Fruit fly (Drosophila melanogaster) whole organism, embryonic: Measurements from ENCODE around the gene Bug22.
A peak's percentile ranks its signal among the peaks of the same experiment; 100 is the strongest.

Source experiments
- Abd-B ChIP-seq: fragments of 200-800 bp; sonication (Bioruptor generic); optimal IDR thresholded peaks from 2 replicates; lab custom pipeline; 2018; ENCODE audit warnings: missing biosample characterization, mild to moderate bottlenecking, missing genetic modification characterization, moderate library complexity
- Adf1 ChIP-seq: fragments of 200-800 bp; sonication (Bioruptor generic); IDR thresholded peaks from 2 replicates; pipeline ENCODE4 v1.3.6; 2022; ENCODE audit warnings: missing biosample characterization, missing genetic modification characterization
- Antp ChIP-seq: fragments of 200-800 bp; sonication (Bioruptor generic); optimal IDR thresholded peaks from 3 replicates; lab custom pipeline; 2016; ENCODE audit warnings: missing biosample characterization, missing genetic modification characterization
- BEAF-32 ChIP-seq: fragments of 200-800 bp; sonication (Bioruptor generic); optimal IDR thresholded peaks from 3 replicates; lab custom pipeline; 2017; ENCODE audit warnings: missing biosample characterization, missing genetic modification characterization, mild to moderate bottlenecking, moderate library complexity, missing genetic modification reagents
- CG10209 ChIP-seq: fragments of 200-800 bp; sonication (Bioruptor generic); optimal IDR thresholded peaks from 3 replicates; lab custom pipeline; 2017; ENCODE audit warnings: missing biosample characterization, mild to moderate bottlenecking, missing genetic modification characterization, missing genetic modification reagents
- CG10543 ChIP-seq: fragments of 200-800 bp; sonication (Bioruptor generic); optimal IDR thresholded peaks from 3 replicates; lab custom pipeline; 2017; ENCODE audit warnings: missing biosample characterization, mild to moderate bottlenecking, missing genetic modification characterization, moderate library complexity
- CG12391 ChIP-seq: fragments of 200-800 bp; sonication (Bioruptor generic); optimal IDR thresholded peaks from 3 replicates; lab custom pipeline; 2018; ENCODE audit warnings: missing biosample characterization, mild to moderate bottlenecking, missing genetic modification characterization, moderate library complexity
- CG13775 ChIP-seq: fragments of 200-800 bp; sonication (Bioruptor generic); optimal IDR thresholded peaks from 3 replicates; lab custom pipeline; 2017; ENCODE audit warnings: missing biosample characterization, mild to moderate bottlenecking, missing genetic modification characterization
- CG14710 ChIP-seq: fragments of 200-800 bp; sonication (Bioruptor generic); optimal IDR thresholded peaks from 3 replicates; lab custom pipeline; 2019; ENCODE audit warnings: missing biosample characterization, mild to moderate bottlenecking, missing genetic modification characterization, moderate library complexity
- CG15696 ChIP-seq: fragments of 200-800 bp; sonication (Bioruptor generic); optimal IDR thresholded peaks from 2 replicates; lab custom pipeline; 2019; ENCODE audit warnings: missing biosample characterization, mild to moderate bottlenecking, missing genetic modification characterization, moderate library complexity
- CG1602 ChIP-seq: fragments of 200-800 bp; sonication (Bioruptor generic); optimal IDR thresholded peaks from 3 replicates; lab custom pipeline; 2016; ENCODE audit warnings: missing biosample characterization, missing genetic modification characterization
- CG1603 ChIP-seq: fragments of 200-800 bp; sonication (Bioruptor generic); optimal IDR thresholded peaks from 2 replicates; lab custom pipeline; 2019; ENCODE audit warnings: missing biosample characterization, mild to moderate bottlenecking, missing genetic modification characterization, moderate library complexity
- CG17359 ChIP-seq: fragments of 200-800 bp; sonication (Bioruptor generic); optimal IDR thresholded peaks from 3 replicates; lab custom pipeline; 2018; ENCODE audit warnings: missing biosample characterization, mild to moderate bottlenecking, missing genetic modification characterization, moderate library complexity
- CG2875 ChIP-seq: fragments of 200-800 bp; sonication (Bioruptor generic); optimal IDR thresholded peaks from 2 replicates; lab custom pipeline; 2017; ENCODE audit warnings: missing biosample characterization, mild to moderate bottlenecking, missing genetic modification characterization, missing genetic modification reagents
- CG31388 ChIP-seq: fragments of 200-800 bp; sonication (Bioruptor generic); optimal IDR thresholded peaks from 2 replicates; lab custom pipeline; 2016; ENCODE audit warnings: missing biosample characterization, missing genetic modification characterization
- CG3163 ChIP-seq: fragments of 200-800 bp; sonication (Bioruptor generic); optimal IDR thresholded peaks from 3 replicates; lab custom pipeline; 2016; ENCODE audit warnings: missing biosample characterization, missing genetic modification characterization
- CG33213 ChIP-seq: fragments of 200-800 bp; sonication (Bioruptor generic); optimal IDR thresholded peaks from 3 replicates; lab custom pipeline; 2016; ENCODE audit warnings: missing biosample characterization, missing genetic modification characterization
- CG34376 ChIP-seq: fragments of 200-800 bp; sonication (Bioruptor generic); optimal IDR thresholded peaks from 2 replicates; lab custom pipeline; 2018; ENCODE audit warnings: missing biosample characterization, mild to moderate bottlenecking, missing genetic modification characterization
- CG4282 ChIP-seq: fragments of 200-800 bp; sonication (Bioruptor generic); optimal IDR thresholded peaks from 2 replicates; lab custom pipeline; 2016; ENCODE audit warnings: missing biosample characterization, missing genetic modification characterization
- CG4424 ChIP-seq: fragments of 200-800 bp; sonication (Bioruptor generic); optimal IDR thresholded peaks from 3 replicates; lab custom pipeline; 2016; ENCODE audit warnings: missing biosample characterization, missing genetic modification characterization
- CG6654 ChIP-seq: fragments of 200-800 bp; sonication (Bioruptor generic); optimal IDR thresholded peaks from 2 replicates; lab custom pipeline; 2017; ENCODE audit warnings: missing biosample characterization, mild to moderate bottlenecking, missing genetic modification characterization
- Chrac-16 ChIP-seq: fragments of 200-800 bp; sonication (Bioruptor generic); optimal IDR thresholded peaks from 3 replicates; lab custom pipeline; 2016; ENCODE audit warnings: missing biosample characterization, missing genetic modification characterization
- Dad ChIP-seq: fragments of 200-800 bp; sonication (Bioruptor generic); optimal IDR thresholded peaks from 3 replicates; lab custom pipeline; 2016; ENCODE audit warnings: missing biosample characterization, missing genetic modification characterization
- Dbx ChIP-seq: fragments of 200-800 bp; sonication (Bioruptor generic); IDR thresholded peaks from 3 replicates; pipeline ENCODE4 v1.3.6; 2022; ENCODE audit warnings: missing biosample characterization, missing genetic modification characterization
- Dfd ChIP-seq, 2 experiments: fragments of >200 bp; optimal IDR thresholded peaks; 2 replicates each; lab custom pipeline; 2017; ENCODE audit warnings: missing biosample characterization in 2 of 2, missing genetic modification characterization in 2 of 2
- Drgx ChIP-seq: fragments of 200-800 bp; sonication (Bioruptor generic); IDR thresholded peaks from 2 replicates; pipeline ENCODE4 v1.3.6; 2022; ENCODE audit warnings: missing biosample characterization, missing genetic modification characterization
- Fer3 ChIP-seq: fragments of 200-800 bp; sonication (Bioruptor generic); optimal IDR thresholded peaks from 2 replicates; lab custom pipeline; 2018; ENCODE audit warnings: missing biosample characterization, mild to moderate bottlenecking, missing genetic modification characterization, moderate library complexity
- Ssrp ChIP-seq: fragments of 200-800 bp; sonication (Bioruptor generic); optimal IDR thresholded peaks from 2 replicates; lab custom pipeline; 2018; ENCODE audit warnings: missing biosample characterization, mild to moderate bottlenecking, missing genetic modification characterization, moderate library complexity
- al ChIP-seq: fragments of 200-800 bp; sonication (Bioruptor generic); IDR thresholded peaks from 2 replicates; pipeline ENCODE4 v1.3.6; 2022; ENCODE audit warnings: missing biosample characterization, missing genetic modification characterization
- ci ChIP-seq: fragments of 200-800 bp; sonication (Bioruptor generic); IDR thresholded peaks from 3 replicates; pipeline ENCODE4 v1.3.6; 2022; ENCODE audit warnings: missing biosample characterization, missing genetic modification characterization
- corto ChIP-seq: fragments of 200-800 bp; sonication (Bioruptor generic); optimal IDR thresholded peaks from 2 replicates; lab custom pipeline; 2016; ENCODE audit warnings: missing biosample characterization, mild to moderate bottlenecking, missing genetic modification characterization, moderate library complexity
- crp ChIP-seq, 2 experiments: fragments of 200-800 bp; sonication (Bioruptor generic); optimal IDR thresholded peaks; 2 replicates in 1 of 2; 3 replicates in 1 of 2; lab custom pipeline; 2017; ENCODE audit warnings: missing biosample characterization in 2 of 2, missing genetic modification characterization in 2 of 2, mild to moderate bottlenecking in 1 of 2, moderate library complexity in 1 of 2
- dati ChIP-seq: fragments of 200-800 bp; sonication (Bioruptor generic); IDR thresholded peaks from 2 replicates; pipeline ENCODE4 v1.3.6; 2022; ENCODE audit warnings: missing biosample characterization, missing genetic modification characterization
- emc ChIP-seq: fragments of 200-800 bp; sonication (Bioruptor generic); optimal IDR thresholded peaks from 2 replicates; lab custom pipeline; 2016; ENCODE audit warnings: missing biosample characterization, missing genetic modification characterization
- ems ChIP-seq: fragments of 200-800 bp; sonication (Bioruptor generic); optimal IDR thresholded peaks from 3 replicates; lab custom pipeline; 2016; ENCODE audit warnings: missing biosample characterization, missing genetic modification characterization
- jigr1 ChIP-seq: fragments of 200-800 bp; sonication (Bioruptor generic); IDR thresholded peaks from 3 replicates; pipeline ENCODE4 v1.3.6; 2022; ENCODE audit warnings: missing biosample characterization, missing genetic modification characterization
- jumu ChIP-seq: fragments of 200-800 bp; sonication (Bioruptor generic); optimal IDR thresholded peaks from 3 replicates; lab custom pipeline; 2016; ENCODE audit warnings: missing biosample characterization, missing genetic modification characterization
- kay ChIP-seq: fragments of 200-800 bp; sonication (Bioruptor generic); optimal IDR thresholded peaks from 2 replicates; lab custom pipeline; 2016; ENCODE audit warnings: missing biosample characterization, missing genetic modification characterization
- lola ChIP-seq, 3 experiments: fragments of >200 bp in 2 of 3; fragments of 200-800 bp in 1 of 3; sonication (Bioruptor generic) in 1 of 3; optimal IDR thresholded peaks; 2 replicates each; lab custom pipeline; 2017 to 2019; ENCODE audit warnings: missing biosample characterization in 3 of 3, missing genetic modification characterization in 3 of 3, mild to moderate bottlenecking in 1 of 3, moderate library complexity in 1 of 3
- mirr ChIP-seq: fragments of 200-800 bp; sonication (Bioruptor generic); optimal IDR thresholded peaks from 3 replicates; lab custom pipeline; 2018; ENCODE audit warnings: missing biosample characterization, mild to moderate bottlenecking, missing genetic modification characterization
- mld ChIP-seq: fragments of 200-800 bp; sonication (Bioruptor generic); IDR thresholded peaks from 3 replicates; pipeline ENCODE4 v1.3.6; 2022; ENCODE audit warnings: missing biosample characterization, missing genetic modification characterization; ENCODE audit not compliant: partially characterized antibody
- oc ChIP-seq: fragments of 200-800 bp; sonication (Bioruptor generic); optimal IDR thresholded peaks from 2 replicates; lab custom pipeline; 2018; ENCODE audit warnings: missing biosample characterization, mild to moderate bottlenecking, missing genetic modification characterization, moderate library complexity
- onecut ChIP-seq: fragments of 200-800 bp; sonication (Bioruptor generic); IDR thresholded peaks from 2 replicates; pipeline ENCODE4 v1.3.6; 2022; ENCODE audit warnings: missing biosample characterization, missing genetic modification characterization
- phol ChIP-seq: fragments of 200-800 bp; sonication (Bioruptor generic); optimal IDR thresholded peaks from 3 replicates; lab custom pipeline; 2018; ENCODE audit warnings: missing biosample characterization, mild to moderate bottlenecking, missing genetic modification characterization, moderate library complexity
- pnt ChIP-seq: fragments of 200-800 bp; sonication (Bioruptor generic); optimal IDR thresholded peaks from 3 replicates; lab custom pipeline; 2016; ENCODE audit warnings: missing biosample characterization, missing genetic modification characterization
- sc ChIP-seq, 3 experiments: fragments of >200 bp in 2 of 3; fragments of 200-800 bp in 1 of 3; sonication (Bioruptor generic) in 1 of 3; optimal IDR thresholded peaks; 2 replicates in 2 of 3; 3 replicates in 1 of 3; lab custom pipeline; 2017; ENCODE audit warnings: mild to moderate bottlenecking in 1 of 3, missing biosample characterization in 1 of 3, missing genetic modification characterization in 1 of 3, missing genetic modification reagents in 1 of 3
- sim ChIP-seq: fragments of 200-800 bp; sonication (Bioruptor generic); IDR thresholded peaks from 2 replicates; pipeline ENCODE4 v1.3.6; 2022; ENCODE audit warnings: missing biosample characterization, missing genetic modification characterization
- sug ChIP-seq: fragments of 200-800 bp; optimal IDR thresholded peaks from 2 replicates; lab custom pipeline; 2019; ENCODE audit warnings: missing biosample characterization, mild to moderate bottlenecking, missing genetic modification characterization, moderate library complexity
- wdn ChIP-seq: fragments of 200-800 bp; sonication (Bioruptor generic); IDR thresholded peaks from 2 replicates; pipeline ENCODE4 v1.3.6; 2022; ENCODE audit warnings: missing biosample characterization, missing genetic modification characterization
- wek ChIP-seq: fragments of 200-800 bp; sonication (Bioruptor generic); optimal IDR thresholded peaks from 3 replicates; lab custom pipeline; 2018; ENCODE audit warnings: missing biosample characterization, mild to moderate bottlenecking, missing genetic modification characterization, moderate library complexity
- zfh1 ChIP-seq: fragments of 200-800 bp; sonication (Bioruptor generic); IDR thresholded peaks from 3 replicates; pipeline ENCODE4 v1.3.6; 2022; ENCODE audit warnings: missing biosample characterization, missing genetic modification characterization

Gene Bug22

dm6 chr2L:10479859-10480258, 49.1 kb upstream of the Bug22 start (continued):
- TF ChIP-seq CG17359 (tag; lab: Kevin White, UChicago) (peak; percentile 19), Ssrp (tag; lab: Kevin White, UChicago) (no peak), CG13775 (GFP tag; lab: Kevin White, UChicago) (no peak), oc (tag; lab: Kevin White, UChicago) (no peak), onecut (GFP tag; lab: Robert Waterston, UW) (no peak), phol (tag; lab: Kevin White, UChicago) (no peak), sug (tag; lab: Kevin White, UChicago) (peak; percentile 26), Abd-B (GFP tag; lab: Kevin White, UChicago) (no peak), Adf1 (GFP tag; lab: Robert Waterston, UW) (no peak), CG34376 (GFP tag; lab: Kevin White, UChicago) (no peak), CG4424 (no peak), mld (GFP tag; lab: Robert Waterston, UW) (no peak), CG10209 (GFP tag; lab: Kevin White, UChicago) (no peak), BEAF-32 (peak; percentile 63), Drgx (GFP tag; lab: Robert Waterston, UW) (no peak), al (GFP tag; lab: Robert Waterston, UW) (no peak), Dad (no peak), zfh1 (GFP tag; lab: Robert Waterston, UW) (no peak), CG3163 (GFP tag; lab: Kevin White, UChicago) (no peak), Dbx (no peak), CG2875 (no peak), jumu (GFP tag; lab: Kevin White, UChicago) (no peak), emc (no peak), ci (GFP tag; lab: Robert Waterston, UW) (0 out of 3 replicates have a peak, but pooled peaks have one; percentile 28), crp (GFP tag; optimal IDR thresholded peaks at IDR 0.05; lab: Kevin White, UChicago) (no peak), CG4282 (GFP tag; lab: Kevin White, UChicago) (no peak), CG33213 (GFP tag; lab: Kevin White, UChicago) (no peak), ems (no peak), wdn (GFP tag; lab: Robert Waterston, UW) (no peak), kay (GFP tag; lab: Kevin White, UChicago) (no peak), Chrac-16 (GFP tag; lab: Kevin White, UChicago) (no peak), Fer3 (no peak), CG15696 (tag; lab: Kevin White, UChicago) (no peak), CG10543 (GFP tag; lab: Kevin White, UChicago) (no peak), corto (GFP tag; lab: Kevin White, UChicago) (no peak), Antp (GFP tag; lab: Kevin White, UChicago) (no peak), Dfd (GFP tag; optimal IDR thresholded peaks at IDR 0.05; lab: Kevin White, UChicago) (no peak), dati (no peak), CG1602 (GFP tag; lab: Kevin White, UChicago) (no peak), CG12391 (tag; lab: Kevin White, UChicago) (no peak), mirr (GFP tag; lab: Kevin White, UChicago) (no peak), CG14710 (tag; lab: Kevin White, UChicago) (peak; percentile 30), pnt (GFP tag; lab: Kevin White, UChicago) (no peak), CG6654 (GFP tag; lab: Kevin White, UChicago) (no peak), sc (optimal IDR thresholded peaks at IDR 0.05; lab: Kevin White, UChicago) (no peak), sc (GFP tag; optimal IDR thresholded peaks at IDR 0.05; lab: Kevin White, UChicago) (no peak), CG31388 (GFP tag; lab: Kevin White, UChicago) (no peak), sim (GFP tag; lab: Robert Waterston, UW) (no peak), wek (peak; percentile 8), jigr1 (GFP tag; lab: Robert Waterston, UW) (no peak), lola (GFP tag; optimal IDR thresholded peaks at IDR 0.05; lab: Kevin White, UChicago) (no peak), CG1603 (tag; lab: Kevin White, UChicago) (peak; percentile 52)
